Worm (Caenorhabditis elegans): ENCODE results near the gene F31B9.4.

ce11 chrX:15937854-15938253, 21.0 kb upstream of the F31B9.4 start:
- TF ChIP-seq ztf-11 (tag; optimal IDR thresholded peaks at IDR 0.05) (no peak), unc-62 (GFP tag; optimal IDR thresholded peaks at IDR 0.05) (no peak), nhr-237 (tag; optimal IDR thresholded peaks at IDR 0.05) (no peak)

Data from whole organism, mixed stage, embryonic.